Fruit fly (Drosophila melanogaster) whole organism, embryonic: ENCODE results near the gene Pop2.

Experiments used
- Awh ChIP-seq: fragments of 200-800 bp; sonication (Bioruptor generic); IDR thresholded peaks from 2 replicates; pipeline ENCODE4, ENCODE4 v1.3.6; 2022; ENCODE audit warnings: missing biosample characterization, missing genetic modification characterization
- Bdp1 ChIP-seq: fragments of 200-800 bp; sonication (Bioruptor generic); optimal IDR thresholded peaks from 3 replicates; lab custom pipeline; 2016; ENCODE audit warnings: missing biosample characterization, missing genetic modification characterization
- C15 ChIP-seq: fragments of 200-800 bp; sonication (Bioruptor generic); IDR thresholded peaks from 3 replicates; pipeline ENCODE4 v1.3.6; 2022; ENCODE audit warnings: missing biosample characterization, missing genetic modification characterization
- CG1024 ChIP-seq: fragments of 200-800 bp; sonication (Bioruptor generic); IDR thresholded peaks from 2 replicates; pipeline ENCODE4 v1.3.6; 2022; ENCODE audit warnings: missing biosample characterization, missing genetic modification characterization
- CG10462 ChIP-seq: fragments of 200-800 bp; sonication (Bioruptor generic); optimal IDR thresholded peaks from 2 replicates; lab custom pipeline; 2016; ENCODE audit warnings: missing biosample characterization, missing genetic modification characterization
- CG10959 ChIP-seq: fragments of 200-800 bp; sonication (Bioruptor generic); IDR thresholded peaks from 2 replicates; pipeline ENCODE4 v1.3.6; 2022; ENCODE audit warnings: missing biosample characterization, missing genetic modification characterization
- CG14860 ChIP-seq: fragments of 200-800 bp; sonication (Bioruptor generic); IDR thresholded peaks from 3 replicates; pipeline ENCODE4 v1.3.6; 2022; ENCODE audit warnings: missing biosample characterization, missing genetic modification characterization; ENCODE audit not compliant: partially characterized antibody
- CG15514 ChIP-seq: fragments of 200-800 bp; sonication (Bioruptor generic); optimal IDR thresholded peaks from 3 replicates; lab custom pipeline; 2017; ENCODE audit warnings: missing biosample characterization, missing genetic modification characterization, mild to moderate bottlenecking, moderate library complexity, missing genetic modification reagents
- CG16779 ChIP-seq: fragments of 200-800 bp; sonication (Bioruptor generic); IDR thresholded peaks from 2 replicates; pipeline ENCODE4 v1.3.6; 2022; ENCODE audit warnings: missing biosample characterization, missing genetic modification characterization
- CG16813 ChIP-seq: fragments of 200-800 bp; sonication (Bioruptor generic); IDR thresholded peaks from 3 replicates; pipeline ENCODE4 v1.3.6; 2022; ENCODE audit warnings: missing biosample characterization, missing genetic modification characterization; ENCODE audit not compliant: partially characterized antibody
- CG18011 ChIP-seq: fragments of 200-800 bp; sonication (Bioruptor generic); optimal IDR thresholded peaks from 2 replicates; lab custom pipeline; 2017; ENCODE audit warnings: missing biosample characterization, missing genetic modification characterization, mild to moderate bottlenecking, moderate library complexity, missing genotype
- CG31224 ChIP-seq: fragments of 200-800 bp; sonication (Bioruptor generic); IDR thresholded peaks from 2 replicates; pipeline ENCODE4 v1.3.6; 2022; ENCODE audit warnings: missing biosample characterization, missing genetic modification characterization
- CG31365 ChIP-seq: fragments of 200-800 bp; sonication (Bioruptor generic); optimal IDR thresholded peaks from 2 replicates; lab custom pipeline; 2018; ENCODE audit warnings: missing biosample characterization, mild to moderate bottlenecking, missing genetic modification characterization
- CG31388 ChIP-seq: fragments of 200-800 bp; sonication (Bioruptor generic); optimal IDR thresholded peaks from 2 replicates; lab custom pipeline; 2016; ENCODE audit warnings: missing biosample characterization, missing genetic modification characterization
- CG6765 ChIP-seq: fragments of 200-800 bp; sonication (Bioruptor generic); optimal IDR thresholded peaks from 3 replicates; lab custom pipeline; 2017; ENCODE audit warnings: missing biosample characterization, mild to moderate bottlenecking, missing genetic modification characterization
- CG6854 ChIP-seq: fragments of 200-800 bp; sonication (Bioruptor generic); optimal IDR thresholded peaks from 3 replicates; lab custom pipeline; 2017; ENCODE audit warnings: missing biosample characterization, mild to moderate bottlenecking, missing genetic modification characterization
- CG7556 ChIP-seq: fragments of 200-800 bp; sonication (Bioruptor generic); optimal IDR thresholded peaks from 2 replicates; lab custom pipeline; 2017; ENCODE audit warnings: missing biosample characterization, mild to moderate bottlenecking, missing genetic modification characterization
- Dfd ChIP-seq, 2 experiments: fragments of >200 bp; optimal IDR thresholded peaks; 2 replicates each; lab custom pipeline; 2017; ENCODE audit warnings: missing biosample characterization in 2 of 2, missing genetic modification characterization in 2 of 2
- Dll ChIP-seq: fragments of 200-800 bp; sonication (Bioruptor generic); IDR thresholded peaks from 4 replicates; pipeline ENCODE4 v1.3.6; 2022; ENCODE audit warnings: missing biosample characterization, missing genetic modification characterization; ENCODE audit not compliant: partially characterized antibody
- Doc2 ChIP-seq: fragments of 200-800 bp; sonication (Bioruptor generic); IDR thresholded peaks from 2 replicates; pipeline ENCODE4 v1.3.6; 2022; ENCODE audit warnings: missing biosample characterization, missing genetic modification characterization
- Meics ChIP-seq: fragments of 200-800 bp; sonication (Bioruptor generic); optimal IDR thresholded peaks from 2 replicates; lab custom pipeline; 2017; ENCODE audit warnings: missing biosample characterization, mild to moderate bottlenecking, missing genetic modification characterization
- Nf-YA ChIP-seq: fragments of 200-800 bp; sonication (Bioruptor generic); IDR thresholded peaks from 2 replicates; pipeline ENCODE4 v1.3.6; 2022; ENCODE audit warnings: missing biosample characterization, missing genetic modification characterization
- Nf-YB ChIP-seq: fragments of 200-800 bp; sonication (Bioruptor generic); optimal IDR thresholded peaks from 3 replicates; lab custom pipeline; 2019; ENCODE audit warnings: missing biosample characterization, mild to moderate bottlenecking, missing genetic modification characterization, moderate library complexity
- NfI ChIP-seq: fragments of 200-800 bp; sonication (Bioruptor generic); optimal IDR thresholded peaks from 3 replicates; lab custom pipeline; 2018; ENCODE audit warnings: missing biosample characterization, mild to moderate bottlenecking, missing genetic modification characterization, moderate library complexity
- Oaz ChIP-seq: fragments of 200-800 bp; sonication (Bioruptor generic); IDR thresholded peaks from 2 replicates; pipeline ENCODE4 v1.3.6; 2022; ENCODE audit warnings: missing biosample characterization, missing genetic modification characterization
- PHDP ChIP-seq: fragments of 200-800 bp; sonication (Bioruptor generic); optimal IDR thresholded peaks from 3 replicates; lab custom pipeline; 2018; ENCODE audit warnings: missing biosample characterization, mild to moderate bottlenecking, missing genetic modification characterization, moderate library complexity
- Ssrp ChIP-seq: fragments of 200-800 bp; sonication (Bioruptor generic); optimal IDR thresholded peaks from 2 replicates; lab custom pipeline; 2018; ENCODE audit warnings: missing biosample characterization, mild to moderate bottlenecking, missing genetic modification characterization, moderate library complexity
- Stat92E ChIP-seq, 3 experiments: fragments of >200 bp in 2 of 3; fragments of 200-800 bp in 1 of 3; sonication (Bioruptor generic) in 1 of 3; optimal IDR thresholded peaks; 2 replicates each; lab custom pipeline; 2017 to 2019; ENCODE audit warnings: missing biosample characterization in 3 of 3, missing genetic modification characterization in 3 of 3, mild to moderate bottlenecking in 1 of 3, moderate library complexity in 1 of 3
- Tbp ChIP-seq: fragments of >200 bp; optimal IDR thresholded peaks from 2 replicates; lab custom pipeline; 2018; ENCODE audit warnings: missing biosample characterization, missing genetic modification characterization
- ap ChIP-seq: fragments of 200-800 bp; sonication (Bioruptor generic); IDR thresholded peaks from 2 replicates; pipeline ENCODE4 v1.3.6; 2022; ENCODE audit warnings: missing biosample characterization, missing genetic modification characterization
- ara ChIP-seq: fragments of 200-800 bp; sonication (Bioruptor generic); IDR thresholded peaks from 2 replicates; pipeline ENCODE4 v1.3.6; 2022; ENCODE audit warnings: missing biosample characterization, missing genetic modification characterization
- ato ChIP-seq: fragments of 200-800 bp; sonication (Bioruptor generic); IDR thresholded peaks from 2 replicates; pipeline ENCODE4 v1.3.6; 2022; ENCODE audit warnings: missing biosample characterization, missing genetic modification characterization; ENCODE audit not compliant: partially characterized antibody
- caup ChIP-seq: fragments of 200-800 bp; sonication (Bioruptor generic); optimal IDR thresholded peaks from 3 replicates; lab custom pipeline; 2017; ENCODE audit warnings: missing biosample characterization, mild to moderate bottlenecking, missing genetic modification characterization, moderate library complexity; ENCODE audit not compliant: severe bottlenecking
- crc ChIP-seq: fragments of 200-800 bp; sonication (Bioruptor generic); optimal IDR thresholded peaks from 2 replicates; lab custom pipeline; 2016; ENCODE audit warnings: missing biosample characterization, missing genetic modification characterization
- en ChIP-seq: fragments of 200-800 bp; sonication (Bioruptor generic); optimal IDR thresholded peaks from 2 replicates; lab custom pipeline; 2016; ENCODE audit warnings: missing biosample characterization, missing genetic modification characterization
- exex ChIP-seq: fragments of 200-800 bp; sonication (Bioruptor generic); optimal IDR thresholded peaks from 4 replicates; lab custom pipeline; 2018; ENCODE audit warnings: missing biosample characterization, mild to moderate bottlenecking, missing genetic modification characterization, moderate library complexity
- gcm2 ChIP-seq: fragments of 200-800 bp; sonication (Bioruptor generic); optimal IDR thresholded peaks from 2 replicates; lab custom pipeline; 2016; ENCODE audit warnings: missing biosample characterization, missing genetic modification characterization
- gem ChIP-seq: fragments of 200-800 bp; sonication (Bioruptor generic); optimal IDR thresholded peaks from 2 replicates; lab custom pipeline; 2019; ENCODE audit warnings: missing biosample characterization, mild to moderate bottlenecking, missing genetic modification characterization, moderate library complexity
- grau ChIP-seq: fragments of 200-800 bp; optimal IDR thresholded peaks from 3 replicates; lab custom pipeline; 2019; ENCODE audit warnings: missing biosample characterization, mild to moderate bottlenecking, missing genetic modification characterization, moderate library complexity
- jigr1 ChIP-seq: fragments of 200-800 bp; sonication (Bioruptor generic); IDR thresholded peaks from 3 replicates; pipeline ENCODE4 v1.3.6; 2022; ENCODE audit warnings: missing biosample characterization, missing genetic modification characterization
- kay ChIP-seq: fragments of 200-800 bp; sonication (Bioruptor generic); optimal IDR thresholded peaks from 2 replicates; lab custom pipeline; 2016; ENCODE audit warnings: missing biosample characterization, missing genetic modification characterization
- ken ChIP-seq: fragments of 200-800 bp; sonication (Bioruptor generic); IDR thresholded peaks from 3 replicates; pipeline ENCODE4 v1.3.6; 2022; ENCODE audit warnings: missing biosample characterization, missing genetic modification characterization
- lola ChIP-seq, 3 experiments: fragments of >200 bp in 2 of 3; fragments of 200-800 bp in 1 of 3; sonication (Bioruptor generic) in 1 of 3; optimal IDR thresholded peaks; 2 replicates each; lab custom pipeline; 2017 to 2019; ENCODE audit warnings: missing biosample characterization in 3 of 3, missing genetic modification characterization in 3 of 3, mild to moderate bottlenecking in 1 of 3, moderate library complexity in 1 of 3
- p53 ChIP-seq: fragments of 200-800 bp; sonication (Bioruptor generic); optimal IDR thresholded peaks from 2 replicates; lab custom pipeline; 2016; ENCODE audit warnings: missing biosample characterization, missing genetic modification characterization
- phol ChIP-seq: fragments of 200-800 bp; sonication (Bioruptor generic); optimal IDR thresholded peaks from 3 replicates; lab custom pipeline; 2018; ENCODE audit warnings: missing biosample characterization, mild to moderate bottlenecking, missing genetic modification characterization, moderate library complexity
- seq ChIP-seq: fragments of 200-800 bp; sonication (Bioruptor generic); IDR thresholded peaks from 2 replicates; pipeline ENCODE4 v1.3.6; 2022; ENCODE audit warnings: missing biosample characterization, missing genetic modification characterization
- sisA ChIP-seq: fragments of 200-800 bp; sonication (Bioruptor generic); IDR thresholded peaks from 2 replicates; pipeline ENCODE4 v1.3.6; 2022; ENCODE audit warnings: missing biosample characterization, missing genetic modification characterization
- tgo ChIP-seq: fragments of 200-800 bp; sonication (Bioruptor generic); IDR thresholded peaks from 3 replicates; pipeline ENCODE4 v1.3.6; 2022; ENCODE audit warnings: missing biosample characterization, missing genetic modification characterization
- zen ChIP-seq: fragments of 200-800 bp; sonication (Bioruptor generic); optimal IDR thresholded peaks from 3 replicates; lab custom pipeline; 2018; ENCODE audit warnings: missing biosample characterization, mild to moderate bottlenecking, missing genetic modification characterization, moderate library complexity

The Pop2 gene

DNA sequence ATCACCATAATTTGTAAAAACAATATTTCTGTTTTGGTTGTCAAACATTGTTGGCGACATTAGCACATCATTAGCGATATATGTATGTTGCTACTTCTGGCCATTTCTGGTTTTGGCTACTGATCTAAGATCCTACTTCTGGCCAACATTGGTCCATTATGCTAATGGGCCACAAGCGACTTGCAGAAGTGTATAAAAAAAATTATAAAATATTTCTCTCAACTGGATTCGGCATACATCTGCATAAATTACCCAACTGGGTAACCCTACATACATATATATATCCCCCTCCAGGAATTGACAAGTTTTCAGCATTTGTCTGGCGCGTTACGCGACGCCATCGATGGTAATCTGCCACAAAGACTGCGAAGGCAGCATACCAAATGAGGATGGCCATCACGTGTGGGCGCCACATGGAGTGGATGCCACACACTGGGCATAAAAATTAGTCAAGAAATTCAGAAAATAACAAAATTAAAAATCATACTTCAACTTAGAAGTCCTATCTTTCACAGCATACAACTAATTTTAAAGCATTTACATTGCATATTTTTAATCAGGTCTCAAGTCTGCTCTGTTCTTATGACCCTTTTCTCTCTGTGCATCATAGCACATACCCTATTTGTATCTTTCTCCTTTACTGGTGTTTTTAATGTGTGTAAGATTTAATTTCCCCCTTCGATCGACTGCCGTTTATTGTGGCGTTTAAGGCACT, 34.9 kb upstream of the Pop2 start:
- TF ChIP-seq CG10959 (GFP tag; lab: Robert Waterston, UW) (peak; percentile 79), NfI (GFP tag; lab: Kevin White, UChicago) (no peak), CG16813 (no peak), ato (GFP tag; lab: Robert Waterston, UW) (no peak), CG1024 (GFP tag; lab: Robert Waterston, UW) (peak; percentile 59), gem (tag; lab: Kevin White, UChicago) (peak; percentile 35), exex (tag; lab: Kevin White, UChicago) (no peak), Oaz (GFP tag; lab: Robert Waterston, UW) (no peak), ken (GFP tag; lab: Robert Waterston, UW) (no peak), zen (tag; lab: Kevin White, UChicago) (no peak), Awh (0 out of 2 replicates have a peak, but pooled peaks have one; percentile 33), caup (GFP tag; lab: Kevin White, UChicago) (no peak), p53 (no peak), Meics (GFP tag; lab: Kevin White, UChicago) (peak; percentile 38), Nf-YB (GFP tag; lab: Kevin White, UChicago) (peak; percentile 15), CG18011 (GFP tag; lab: Kevin White, UChicago) (no peak), ara (GFP tag; lab: Robert Waterston, UW) (peak; percentile 55; the same call in 1 of the 2 replicates), seq (GFP tag; lab: Robert Waterston, UW) (no peak), jigr1 (GFP tag; lab: Robert Waterston, UW) (no peak), Dfd (GFP tag; optimal IDR thresholded peaks at IDR 0.05; lab: Kevin White, UChicago) (no peak), tgo (GFP tag; lab: Robert Waterston, UW) (peak; percentile 68), Nf-YA (GFP tag; lab: Robert Waterston, UW) (0 out of 2 replicates have a peak, but pooled peaks have one; percentile 24), Dll (no peak), en (GFP tag; lab: Kevin White, UChicago) (no peak), gcm2 (no peak), CG31388 (GFP tag; lab: Kevin White, UChicago) (peak; percentile 9), lola (GFP tag; optimal IDR thresholded peaks at IDR 0.05; lab: Kevin White, UChicago) (peak in 1 of 3 experiments; percentile 58), Tbp (GFP tag; lab: Kevin White, UChicago) (no peak), CG15514 (GFP tag; lab: Kevin White, UChicago) (no peak), C15 (GFP tag; lab: Robert Waterston, UW) (no peak), PHDP (tag; lab: Kevin White, UChicago) (no peak), CG7556 (no peak), sisA (peak; percentile 54; the same call in 1 of the 2 replicates), CG16779 (GFP tag; lab: Robert Waterston, UW) (no peak), phol (tag; lab: Kevin White, UChicago) (peak; percentile 73), Stat92E (GFP tag; optimal IDR thresholded peaks at IDR 0.05; lab: Kevin White, UChicago) (no peak), CG6854 (GFP tag; lab: Kevin White, UChicago) (no peak), ap (GFP tag; lab: Robert Waterston, UW) (0 out of 2 replicates have a peak, but pooled peaks have one; percentile 35), kay (GFP tag; lab: Kevin White, UChicago) (no peak), CG6765 (GFP tag; lab: Kevin White, UChicago) (no peak), Bdp1 (GFP tag; lab: Kevin White, UChicago) (no peak), CG31224 (GFP tag; lab: Robert Waterston, UW) (peak; percentile 41; the same call in 1 of the 2 replicates), crc (GFP tag; lab: Kevin White, UChicago) (no peak), CG14860 (GFP tag; lab: Robert Waterston, UW) (no peak), Ssrp (peak; percentile 15), CG10462 (no peak), grau (tag; lab: Kevin White, UChicago) (peak; percentile 40), Doc2 (GFP tag; lab: Robert Waterston, UW) (no peak), CG31365 (tag; lab: Kevin White, UChicago) (no peak)
